Fruit fly (Drosophila melanogaster) whole organism, pupa: Measurements from ENCODE around the gene CG43894.

ENCODE experiments used
- CG10348 ChIP-seq: fragments of 200-800 bp; sonication (Bioruptor generic); IDR thresholded peaks from 2 replicates; pipeline ENCODE4 v1.3.6; 2022; ENCODE audit warnings: missing biosample characterization, missing genetic modification characterization
- CG12605 ChIP-seq: fragments of 200-800 bp; sonication (Bioruptor generic); IDR thresholded peaks from 2 replicates; pipeline ENCODE4 v1.3.6; 2022; ENCODE audit warnings: missing biosample characterization, missing genetic modification characterization
- CG13204 ChIP-seq: fragments of 200-800 bp; sonication (Bioruptor generic); optimal IDR thresholded peaks from 2 replicates; lab custom pipeline; 2018; ENCODE audit warnings: missing biosample characterization, mild to moderate bottlenecking, missing genetic modification characterization, moderate library complexity
- CG15710 ChIP-seq: fragments of 200-800 bp; sonication (Bioruptor generic); optimal IDR thresholded peaks from 2 replicates; lab custom pipeline; 2018; ENCODE audit warnings: missing biosample characterization, mild to moderate bottlenecking, missing genetic modification characterization, moderate library complexity
- CG34367 ChIP-seq: fragments of 200-800 bp; sonication (Bioruptor generic); optimal IDR thresholded peaks from 2 replicates; lab custom pipeline; 2018; ENCODE audit warnings: missing biosample characterization, mild to moderate bottlenecking, missing genetic modification characterization
- CG8159 ChIP-seq: fragments of 200-800 bp; sonication (Bioruptor generic); optimal IDR thresholded peaks from 3 replicates; lab custom pipeline; 2018; ENCODE audit warnings: missing biosample characterization, mild to moderate bottlenecking, missing genetic modification characterization, moderate library complexity
- EcR ChIP-seq: fragments of 200-800 bp; sonication (Bioruptor generic); optimal IDR thresholded peaks from 3 replicates; lab custom pipeline; 2019; ENCODE audit warnings: missing biosample characterization, missing genetic modification characterization, mild to moderate bottlenecking, moderate library complexity, missing genetic modification reagents
- Ets98B ChIP-seq: fragments of 200-800 bp; sonication (Bioruptor generic); IDR thresholded peaks from 2 replicates; pipeline ENCODE4 v1.3.6; 2022; ENCODE audit warnings: missing biosample characterization, missing genetic modification characterization
- Pif1B ChIP-seq: fragments of 200-800 bp; sonication (Bioruptor generic); optimal IDR thresholded peaks from 3 replicates; lab custom pipeline; 2016; ENCODE audit warnings: missing biosample characterization, missing genetic modification characterization
- gl ChIP-seq: fragments of 200-800 bp; sonication (Bioruptor generic); optimal IDR thresholded peaks from 2 replicates; lab custom pipeline; 2018; ENCODE audit warnings: missing biosample characterization, mild to moderate bottlenecking, missing genetic modification characterization

DNA sequence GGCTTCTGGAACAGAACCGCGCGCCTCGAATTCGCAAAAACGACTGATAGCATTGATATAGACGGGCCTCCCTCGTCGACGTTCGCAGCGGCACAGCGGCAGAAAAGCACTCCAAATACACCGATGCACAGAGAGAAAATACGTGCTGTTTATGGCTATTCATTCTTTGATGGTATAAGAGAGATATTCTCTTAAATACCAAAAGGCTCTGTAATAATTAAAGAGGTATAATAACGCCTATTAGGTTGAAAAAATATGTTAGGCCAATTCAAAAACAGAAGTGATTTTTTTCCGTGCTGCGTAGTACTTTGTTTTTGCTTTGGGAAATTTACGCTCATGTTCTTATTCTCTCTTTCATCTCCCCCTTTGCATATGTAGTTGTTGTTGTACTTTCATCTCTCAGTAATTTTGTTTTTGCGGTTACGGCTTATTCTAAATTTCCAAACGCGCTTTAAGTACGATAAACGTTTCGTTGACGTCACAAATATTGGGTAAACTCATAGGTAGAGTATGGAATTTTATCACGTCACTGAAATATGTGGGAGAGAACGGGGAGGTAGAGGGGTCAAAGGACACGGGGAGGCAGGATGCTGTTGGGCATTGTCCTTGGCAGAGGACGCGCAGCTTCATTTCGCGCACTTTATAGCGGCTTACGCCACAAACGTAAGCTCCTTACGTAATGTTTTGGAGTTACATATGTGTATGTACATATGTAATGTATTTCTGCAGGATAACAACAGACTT lies 46.3 kb upstream of the CG43894 start, which contains the start of gene nebu:
- peak; percentile 91 for TF ChIP-seq CG10348
- TF ChIP-seq gl, result peak; percentile 94
- TF ChIP-seq EcR (GFP tag; lab: Kevin White, UChicago), result peak; percentile 28
- peak; percentile 98 for TF ChIP-seq Ets98B (GFP tag; lab: Robert Waterston, UW)
- peak; percentile 95 for TF ChIP-seq Pif1B (GFP tag; lab: Kevin White, UChicago)
- TF ChIP-seq CG34367 (tag; lab: Kevin White, UChicago), result peak; percentile 97
- no peak for TF ChIP-seq CG13204 (GFP tag; lab: Kevin White, UChicago)
- TF ChIP-seq CG8159 (tag; lab: Kevin White, UChicago), result peak; percentile 98
- TF ChIP-seq CG12605 (GFP tag; lab: Robert Waterston, UW), result peak; percentile 96
- peak; percentile 97 for TF ChIP-seq CG15710 (tag; lab: Kevin White, UChicago)
